Worm (Caenorhabditis elegans) whole organism, L4 larva: ENCODE data around the gene srj-9.

Experiments used
- F37D6.2 ChIP-seq: sonication (generic microtip); optimal IDR thresholded peaks from 2 replicates; lab custom pipeline; 2016; ENCODE audit warnings: mild to moderate bottlenecking, missing genetic modification characterization, missing compliant biosample characterization
- ama-1 ChIP-seq: fragments of 150-350 bp; optimal IDR thresholded peaks from 2 replicates; lab custom pipeline; 2014; ENCODE audit warnings: inconsistent platforms, mixed read lengths
- cey-2 ChIP-seq: sonication (generic microtip); optimal IDR thresholded peaks from 3 replicates; lab custom pipeline; 2017; ENCODE audit warnings: missing genetic modification characterization, mild to moderate bottlenecking, missing compliant biosample characterization, antibody characterized with exemption, borderline replicate concordance; ENCODE audit not compliant: insufficient read depth
- daf-19 ChIP-seq: fragments of 200-800 bp; sonication (Bioruptor generic); conservative IDR thresholded peaks from 2 replicates; pipeline ENCODE4 v1.3.6; 2022; ENCODE audit warnings: missing genetic modification characterization, missing compliant biosample characterization
- dve-1 ChIP-seq: sonication (generic microtip); optimal IDR thresholded peaks from 2 replicates; lab custom pipeline; 2017; ENCODE audit warnings: antibody characterized with exemption, mild to moderate bottlenecking, missing genetic modification characterization, missing compliant biosample characterization; ENCODE audit not compliant: insufficient read depth
- egl-27 ChIP-seq: sonication (generic microtip); optimal IDR thresholded peaks from 3 replicates; lab custom pipeline; 2017; ENCODE audit warnings: missing biosample characterization, missing genetic modification reagents, missing genetic modification characterization
- lin-15B ChIP-seq: fragments of 150-350 bp; sonication (generic microtip); optimal IDR thresholded peaks from 3 replicates; lab custom pipeline; 2014; ENCODE audit warnings: missing biosample characterization, missing genetic modification characterization
- snpc-4 ChIP-seq: fragments of 150-350 bp; optimal IDR thresholded peaks from 2 replicates; lab custom pipeline; 2014; ENCODE audit warnings: missing biosample characterization, missing genetic modification characterization
- spr-3 ChIP-seq: fragments of 200-800 bp; sonication (Bioruptor generic); optimal IDR thresholded peaks from 2 replicates; lab custom pipeline; 2018; ENCODE audit warnings: mild to moderate bottlenecking, missing genetic modification characterization, missing compliant biosample characterization
- unc-39 ChIP-seq: sonication (generic microtip); optimal IDR thresholded peaks from 2 replicates; lab custom pipeline; 2017; ENCODE audit warnings: missing biosample characterization, missing genetic modification characterization
- vab-7 ChIP-seq: fragments of 200-800 bp; sonication (Bioruptor generic); IDR thresholded peaks from 2 replicates; pipeline ENCODE4 v1.3.6; 2022; ENCODE audit warnings: missing genetic modification reagents, missing genetic modification characterization, missing compliant biosample characterization

DNA sequence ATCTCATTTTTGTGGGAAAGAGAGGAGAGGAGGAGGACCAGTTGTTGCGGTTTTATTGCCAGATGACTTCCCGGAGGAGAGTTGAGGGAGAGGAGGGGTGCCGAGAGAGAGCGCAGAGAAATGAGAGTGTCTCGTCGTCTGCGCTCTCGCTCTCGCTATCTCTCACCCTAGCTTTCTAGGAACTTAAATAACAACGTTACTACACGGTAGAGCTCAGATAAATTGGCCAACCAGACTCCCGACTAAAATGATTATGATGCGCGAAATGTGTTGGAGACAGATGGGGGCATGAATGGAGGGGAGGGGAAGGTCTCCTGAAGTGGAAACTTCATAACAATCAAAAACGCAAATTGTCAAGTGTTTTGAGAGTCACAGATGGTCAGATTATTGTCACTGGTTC lies 22.9 kb downstream of the srj-9 start:
- TF ChIP-seq daf-19 (no peak), vab-7 (no peak), cey-2 (tag; lab: Kevin White, UChicago) (no peak), dve-1 (tag; lab: Kevin White, UChicago) (no peak), ama-1 (lab: Kevin White, UChicago) (no peak), egl-27 (no peak), snpc-4 (no peak), lin-15B (no peak), spr-3 (no peak), F37D6.2 (tag; lab: Kevin White, UChicago) (no peak), unc-39 (tag; lab: Kevin White, UChicago) (no peak)
